Fruit fly (Drosophila melanogaster) whole organism, pupa: ENCODE measurements around the gene Ube4A.
A peak's percentile ranks its signal among the peaks of the same experiment; 100 is the strongest.

ENCODE experiments used
- CG10348 ChIP-seq: fragments of 200-800 bp; sonication (Bioruptor generic); IDR thresholded peaks from 2 replicates; pipeline ENCODE4 v1.3.6; 2022; ENCODE audit warnings: missing biosample characterization, missing genetic modification characterization
- CG34367 ChIP-seq: fragments of 200-800 bp; sonication (Bioruptor generic); optimal IDR thresholded peaks from 2 replicates; lab custom pipeline; 2018; ENCODE audit warnings: missing biosample characterization, mild to moderate bottlenecking, missing genetic modification characterization
- CG8301 ChIP-seq: fragments of 200-800 bp; sonication (Bioruptor generic); optimal IDR thresholded peaks from 2 replicates; lab custom pipeline; 2018; ENCODE audit warnings: missing biosample characterization, mild to moderate bottlenecking, missing genetic modification characterization
- EcR ChIP-seq: fragments of 200-800 bp; sonication (Bioruptor generic); optimal IDR thresholded peaks from 3 replicates; lab custom pipeline; 2019; ENCODE audit warnings: missing biosample characterization, missing genetic modification characterization, mild to moderate bottlenecking, moderate library complexity, missing genetic modification reagents
- fd96Ca ChIP-seq: fragments of 200-800 bp; sonication (Bioruptor generic); IDR thresholded peaks from 3 replicates; pipeline ENCODE4 v1.3.6; 2022; ENCODE audit warnings: missing biosample characterization, missing genetic modification characterization

DNA sequence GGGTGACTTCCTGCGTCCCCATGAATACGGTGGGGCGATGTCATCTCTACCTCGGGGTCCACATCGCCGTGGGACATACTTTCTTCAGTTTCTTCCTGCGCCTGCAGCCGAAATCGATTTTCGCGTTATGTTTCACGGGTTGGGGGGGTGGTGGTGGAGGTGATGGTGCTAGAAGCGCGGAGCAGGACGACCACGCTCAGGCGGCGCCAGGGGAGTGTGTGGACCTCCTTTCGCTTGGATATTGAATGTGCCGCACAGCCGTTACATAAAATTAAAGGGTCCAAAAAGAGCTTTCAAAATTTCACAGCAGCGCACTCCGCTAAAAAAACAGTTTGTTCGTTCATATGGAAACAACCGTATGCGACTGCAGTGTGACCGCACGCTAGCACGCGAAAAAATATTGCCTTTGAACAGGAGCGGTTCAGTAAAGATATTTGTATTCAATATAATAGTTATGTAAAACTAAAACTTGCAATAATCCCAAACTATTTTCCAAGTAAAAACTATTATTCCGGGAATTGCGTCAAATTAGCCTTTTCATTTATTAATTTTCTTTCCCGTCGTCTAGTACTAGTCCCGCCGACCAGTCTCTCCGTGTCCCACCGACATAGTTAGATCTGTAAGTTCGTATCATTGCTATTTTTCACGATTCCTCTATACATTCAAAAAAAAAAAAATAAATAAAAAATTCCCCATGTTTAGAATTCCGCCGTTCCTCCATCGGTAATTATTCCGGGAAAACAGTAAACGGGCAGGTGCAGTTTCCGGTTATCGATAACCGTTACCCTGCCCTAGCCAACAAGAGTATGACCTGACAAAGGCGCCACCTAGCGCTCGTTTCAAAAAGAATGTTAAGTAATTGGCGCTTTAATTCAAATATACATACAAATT lies 25.9 kb downstream of the Ube4A start, which contains the start of gene Nhe3:
- TF ChIP-seq EcR (GFP tag; lab: Kevin White, UChicago) = no peak
- no peak for TF ChIP-seq CG8301
- peak; percentile 78 for TF ChIP-seq fd96Ca
- no peak for TF ChIP-seq CG34367 (tag; lab: Kevin White, UChicago)
- no peak for TF ChIP-seq CG10348
